Worm (Caenorhabditis elegans) whole organism, L4 larva: ENCODE measurements around the gene egl-43.
A peak's percentile ranks its signal among the peaks of the same experiment; 100 is the strongest.

Source experiments
- D1046.2 ChIP-seq: fragments of 200-800 bp; sonication (Bioruptor generic); IDR thresholded peaks from 2 replicates; pipeline ENCODE4 v1.3.6; 2022; ENCODE audit warnings: missing genetic modification characterization, missing compliant biosample characterization
- F10B5.3 ChIP-seq: sonication (generic microtip); optimal IDR thresholded peaks from 2 replicates; lab custom pipeline; 2016; ENCODE audit warnings: mild to moderate bottlenecking, missing genetic modification characterization, missing compliant biosample characterization
- F49E8.2 ChIP-seq: sonication (generic microtip); optimal IDR thresholded peaks from 2 replicates; lab custom pipeline; 2016; ENCODE audit warnings: missing compliant biosample characterization, mild to moderate bottlenecking, missing genetic modification characterization, borderline replicate concordance
- R02D3.7 ChIP-seq: fragments of 150-350 bp; sonication (generic microtip); optimal IDR thresholded peaks from 3 replicates; lab custom pipeline; 2014; ENCODE audit warnings: missing biosample characterization, missing genetic modification characterization
- T20F7.1 ChIP-seq: fragments of 200-800 bp; sonication (Bioruptor generic); optimal IDR thresholded peaks from 2 replicates; lab custom pipeline; 2018; ENCODE audit warnings: mild to moderate bottlenecking, missing genetic modification characterization, missing compliant biosample characterization
- T26A8.4 ChIP-seq: fragments of 200-800 bp; sonication (Bioruptor generic); IDR thresholded peaks from 2 replicates; pipeline ENCODE4 v1.3.6; 2022; ENCODE audit warnings: missing genetic modification characterization, missing compliant biosample characterization
- Y48G9A.11 ChIP-seq: fragments of 200-800 bp; sonication (Bioruptor generic); IDR thresholded peaks from 2 replicates; pipeline ENCODE4 v1.3.6; 2022; ENCODE audit warnings: missing genetic modification reagents, missing genetic modification characterization, missing compliant biosample characterization
- ZK337.2 ChIP-seq: fragments of 200-800 bp; sonication (Bioruptor generic); IDR thresholded peaks from 2 replicates; pipeline ENCODE4 v1.3.6; 2022; ENCODE audit warnings: missing genetic modification reagents, missing genetic modification characterization, missing compliant biosample characterization
- aha-1 ChIP-seq: fragments of 150-350 bp; peaks from one replicate; lab custom pipeline; 2014; ENCODE audit warnings: missing biosample characterization, missing genetic modification characterization
- aly-2 ChIP-seq: sonication (generic microtip); optimal IDR thresholded peaks from 2 replicates; lab custom pipeline; 2018; ENCODE audit warnings: missing biosample characterization, missing genetic modification characterization
- ama-1 ChIP-seq: fragments of 150-350 bp; optimal IDR thresholded peaks from 2 replicates; lab custom pipeline; 2014; ENCODE audit warnings: inconsistent platforms, mixed read lengths
- arid-1 ChIP-seq: fragments of 200-800 bp; sonication (Bioruptor generic); conservative IDR thresholded peaks from 2 replicates; pipeline ENCODE4 v1.3.6; 2022; ENCODE audit warnings: missing genetic modification reagents, missing genetic modification characterization, missing compliant biosample characterization
- ceh-44 ChIP-seq: fragments of 200-800 bp; sonication (Bioruptor generic); IDR thresholded peaks from 2 replicates; pipeline ENCODE4 v1.3.6; 2022; ENCODE audit warnings: missing genetic modification reagents, missing genetic modification characterization, missing compliant biosample characterization
- cey-2 ChIP-seq: sonication (generic microtip); optimal IDR thresholded peaks from 3 replicates; lab custom pipeline; 2017; ENCODE audit warnings: missing genetic modification characterization, mild to moderate bottlenecking, missing compliant biosample characterization, antibody characterized with exemption, borderline replicate concordance; ENCODE audit not compliant: insufficient read depth
- ctbp-1 ChIP-seq: fragments of 200-800 bp; sonication (Bioruptor generic); IDR thresholded peaks from 2 replicates; pipeline ENCODE4 v1.3.6; 2022; ENCODE audit warnings: missing genetic modification reagents, missing genetic modification characterization, missing compliant biosample characterization
- daf-12 ChIP-seq: fragments of 150-350 bp; optimal IDR thresholded peaks from 2 replicates; lab custom pipeline; 2014; ENCODE audit warnings: missing biosample characterization, missing genetic modification reagents, missing genetic modification characterization
- daf-16 ChIP-seq, 3 experiments: sonication (generic microtip); optimal IDR thresholded peaks; 2 replicates each; lab custom pipeline; 2016 to 2017; ENCODE audit warnings: missing genetic modification characterization in 3 of 3, missing genetic modification reagents in 3 of 3, mild to moderate bottlenecking in 2 of 3, missing compliant biosample characterization in 2 of 3, missing biosample characterization in 1 of 3, moderate library complexity in 1 of 3
- dmd-6 ChIP-seq: fragments of 200-800 bp; sonication (Bioruptor generic); IDR thresholded peaks from 2 replicates; pipeline ENCODE4 v1.3.6; 2022; ENCODE audit warnings: missing genetic modification reagents, missing genetic modification characterization, missing compliant biosample characterization
- dmd-8 ChIP-seq: fragments of 200-800 bp; sonication (Bioruptor generic); IDR thresholded peaks from 2 replicates; pipeline ENCODE4 v1.3.6; 2022; ENCODE audit warnings: missing genetic modification characterization, missing compliant biosample characterization
- duxl-1 ChIP-seq: sonication (generic microtip); optimal IDR thresholded peaks from 2 replicates; lab custom pipeline; 2016; ENCODE audit warnings: mild to moderate bottlenecking, missing genetic modification characterization, moderate library complexity, missing compliant biosample characterization; ENCODE audit not compliant: poor library complexity
- egl-43 ChIP-seq: fragments of 200-800 bp; sonication (Bioruptor generic); IDR thresholded peaks from 2 replicates; pipeline ENCODE4 v1.3.6; 2022; ENCODE audit warnings: missing genetic modification reagents, missing genetic modification characterization, missing compliant biosample characterization
- fkh-10 ChIP-seq: fragments of 150-350 bp; optimal IDR thresholded peaks from 2 replicates; lab custom pipeline; 2014; ENCODE audit warnings: missing biosample characterization, missing genetic modification reagents, missing genetic modification characterization
- hif-1 ChIP-seq, 2 experiments: sonication (generic microtip); optimal IDR thresholded peaks; 2 replicates each; lab custom pipeline; 2016 to 2017; ENCODE audit warnings: missing compliant biosample characterization in 2 of 2, missing genetic modification characterization in 2 of 2, missing genetic modification reagents in 2 of 2, missing genotype in 2 of 2, mild to moderate bottlenecking in 1 of 2
- hlh-11 ChIP-seq: fragments of 200-800 bp; sonication (Bioruptor generic); optimal IDR thresholded peaks from 2 replicates; lab custom pipeline; 2018; ENCODE audit warnings: mild to moderate bottlenecking, missing genetic modification characterization, missing compliant biosample characterization
- hmg-1.1 ChIP-seq: fragments of 200-800 bp; sonication (Bioruptor generic); IDR thresholded peaks from 2 replicates; pipeline ENCODE4 v1.3.6; 2022; ENCODE audit warnings: missing genetic modification reagents, missing genetic modification characterization, missing compliant biosample characterization
- lim-7 ChIP-seq: fragments of 200-800 bp; sonication (Bioruptor generic); IDR thresholded peaks from 2 replicates; pipeline ENCODE4 v1.3.6; 2022; ENCODE audit warnings: missing genetic modification characterization, missing compliant biosample characterization
- lin-15B ChIP-seq: fragments of 150-350 bp; sonication (generic microtip); optimal IDR thresholded peaks from 3 replicates; lab custom pipeline; 2014; ENCODE audit warnings: missing biosample characterization, missing genetic modification characterization
- lin-29 ChIP-seq: fragments of 200-800 bp; sonication (Bioruptor generic); IDR thresholded peaks from 2 replicates; pipeline ENCODE4 v1.3.6; 2022; ENCODE audit warnings: missing genetic modification reagents, missing genetic modification characterization, missing compliant biosample characterization
- lin-38 ChIP-seq: fragments of 200-800 bp; sonication (Bioruptor generic); IDR thresholded peaks from 2 replicates; pipeline ENCODE4 v1.3.6; 2022; ENCODE audit warnings: missing genetic modification reagents, missing genetic modification characterization, missing compliant biosample characterization
- lin-39 ChIP-seq: fragments of 150-350 bp; optimal IDR thresholded peaks from 2 replicates; lab custom pipeline; 2014; ENCODE audit warnings: missing biosample characterization, missing genetic modification reagents, missing genetic modification characterization
- madf-5 ChIP-seq, 2 experiments: fragments of 200-800 bp; sonication (Bioruptor generic); IDR thresholded peaks; 2 replicates each; pipeline ENCODE4 v1.3.6; 2022; ENCODE audit warnings: missing compliant biosample characterization in 2 of 2, missing genetic modification characterization in 2 of 2
- mdt-29 ChIP-seq: fragments of 200-800 bp; sonication (Bioruptor generic); IDR thresholded peaks from 2 replicates; pipeline ENCODE4 v1.3.6; 2022; ENCODE audit warnings: missing genetic modification reagents, missing genetic modification characterization, missing compliant biosample characterization
- mep-1 ChIP-seq: fragments of 150-350 bp; sonication (generic microtip); optimal IDR thresholded peaks from 3 replicates; lab custom pipeline; 2014; ENCODE audit warnings: missing biosample characterization, missing genetic modification characterization
- mes-2 ChIP-seq: sonication (generic microtip); optimal IDR thresholded peaks from 2 replicates; lab custom pipeline; 2016; ENCODE audit warnings: missing genotype, mild to moderate bottlenecking, missing genetic modification characterization, missing compliant biosample characterization; ENCODE audit not compliant: poor library complexity, severe bottlenecking
- nhr-111 ChIP-seq: fragments of 200-800 bp; sonication (Bioruptor generic); optimal IDR thresholded peaks from 2 replicates; lab custom pipeline; 2018; ENCODE audit warnings: mild to moderate bottlenecking, missing genetic modification characterization, missing compliant biosample characterization
- nhr-28 ChIP-seq: fragments of 150-350 bp; optimal IDR thresholded peaks from 2 replicates; lab custom pipeline; 2014; ENCODE audit warnings: missing biosample characterization, missing genetic modification characterization
- nhr-42 ChIP-seq: fragments of 200-800 bp; sonication (Bioruptor generic); IDR thresholded peaks from 2 replicates; pipeline ENCODE4 v1.3.6; 2022; ENCODE audit warnings: missing genetic modification characterization, missing compliant biosample characterization
- pha-4 ChIP-seq, 2 experiments: fragments of 150-350 bp in 1 of 2; fragments of 200-800 bp in 1 of 2; sonication (Bioruptor generic) in 1 of 2; IDR thresholded peaks in 1 of 2; optimal IDR thresholded peaks in 1 of 2; 2 replicates each; pipeline versions ENCODE4 v1.3.6 to Lab custom; 2014 to 2022; ENCODE audit warnings: missing genetic modification characterization in 2 of 2, missing genetic modification reagents in 2 of 2, missing biosample characterization in 1 of 2, missing compliant biosample characterization in 1 of 2
- php-3 ChIP-seq: fragments of 200-800 bp; sonication (Bioruptor generic); IDR thresholded peaks from 2 replicates; pipeline ENCODE4 v1.3.6; 2022; ENCODE audit warnings: missing genetic modification reagents, missing genetic modification characterization, missing compliant biosample characterization
- sdz-12 ChIP-seq: fragments of 200-800 bp; sonication (Bioruptor generic); optimal IDR thresholded peaks from 2 replicates; lab custom pipeline; 2018; ENCODE audit warnings: mild to moderate bottlenecking, missing genetic modification characterization, missing compliant biosample characterization
- snpc-1.2 ChIP-seq: fragments of 200-800 bp; sonication (Bioruptor generic); IDR thresholded peaks from 2 replicates; pipeline ENCODE4 v1.3.6; 2022; ENCODE audit warnings: missing genetic modification reagents, missing genetic modification characterization, missing compliant biosample characterization
- tag-97 ChIP-seq: fragments of 200-800 bp; sonication (Bioruptor generic); IDR thresholded peaks from 2 replicates; pipeline ENCODE4 v1.3.6; 2022; ENCODE audit warnings: missing genetic modification characterization, missing compliant biosample characterization
- unc-39 ChIP-seq: sonication (generic microtip); optimal IDR thresholded peaks from 2 replicates; lab custom pipeline; 2017; ENCODE audit warnings: missing biosample characterization, missing genetic modification characterization
- unc-62 ChIP-seq, 3 experiments: fragments of 150-350 bp in 1 of 3; sonication (generic microtip); optimal IDR thresholded peaks in 2 of 3; peaks in 1 of 3; 1 replicate in 1 of 3; 2 replicates in 2 of 3; lab custom pipeline; 2014 to 2017; ENCODE audit warnings: missing biosample characterization in 3 of 3, missing genetic modification characterization in 3 of 3, missing genetic modification reagents in 3 of 3, missing genotype in 1 of 3

egl-43 gene

ce11 chrII:9934570-9934969 lies 20.4 kb upstream of the egl-43 start:
- TF ChIP-seq mdt-29, result peak; percentile 6; the same call in 1 of the 2 replicates
- no peak for TF ChIP-seq T20F7.1 (GFP tag; lab: Kevin White, UChicago)
- TF ChIP-seq snpc-1.2 (GFP tag; lab: Robert Waterston, UW), result peak; percentile 21; the same call in 1 of the 2 replicates
- TF ChIP-seq Y48G9A.11 (GFP tag; lab: Robert Waterston, UW), result 0 out of 2 replicates have a peak, but pooled peaks have one; percentile 38
- peak; percentile 48 for TF ChIP-seq mes-2 (tag; lab: Kevin White, UChicago)
- peak; percentile 58 for TF ChIP-seq nhr-111 (GFP tag; lab: Kevin White, UChicago)
- no peak for TF ChIP-seq daf-16 (GFP tag; optimal IDR thresholded peaks at IDR 0.05; lab: Kevin White, UChicago)
- peak; percentile 14 for TF ChIP-seq daf-16 (tag; optimal IDR thresholded peaks at IDR 0.05; lab: Kevin White, UChicago)
- TF ChIP-seq D1046.2 (GFP tag; lab: Robert Waterston, UW), result 0 out of 2 replicates have a peak, but pooled peaks have one; percentile 25
- 0 out of 2 replicates have a peak, but pooled peaks have one; percentile 15 for TF ChIP-seq ZK337.2
- TF ChIP-seq pha-4 (GFP tag; IDR thresholded peaks at IDR 0.05; lab: Robert Waterston, UW), result no peak
- TF ChIP-seq pha-4 (tag; optimal IDR thresholded peaks at IDR 0.05; lab: Kevin White, UChicago), result no peak
- 0 out of 2 replicates have a peak, but pooled peaks have one; percentile 24 for TF ChIP-seq ctbp-1 (GFP tag; lab: Robert Waterston, UW)
- peak; percentile 12 for TF ChIP-seq aha-1 (tag; lab: Kevin White, UChicago)
- TF ChIP-seq egl-43 (GFP tag; lab: Robert Waterston, UW), result peak; percentile 58; the same call in 1 of the 2 replicates
- no peak for TF ChIP-seq dmd-8 (GFP tag; lab: Robert Waterston, UW)
- no peak for TF ChIP-seq nhr-42 (GFP tag; lab: Robert Waterston, UW)
- TF ChIP-seq arid-1 (GFP tag; lab: Robert Waterston, UW), result 0 out of 2 replicates have a peak, but pooled peaks have one; percentile 32
- TF ChIP-seq lim-7 (GFP tag; lab: Robert Waterston, UW), result 0 out of 2 replicates have a peak, but pooled peaks have one; percentile 61
- 0 out of 4 replicates have a peak, but pooled peaks of 1 of the 2 experiments have one; percentile 36 for TF ChIP-seq madf-5 (GFP tag; IDR thresholded peaks at IDR 0.05; lab: Robert Waterston, UW)
- TF ChIP-seq dmd-6 (GFP tag; lab: Robert Waterston, UW), result no peak
- peak; percentile 8 for TF ChIP-seq duxl-1 (tag; lab: Kevin White, UChicago)
- TF ChIP-seq sdz-12 (GFP tag; lab: Kevin White, UChicago), result peak; percentile 65
- TF ChIP-seq ama-1 (lab: Kevin White, UChicago), result peak; percentile 39
- TF ChIP-seq lin-29 (GFP tag; lab: Robert Waterston, UW), result 0 out of 2 replicates have a peak, but pooled peaks have one; percentile 38
- 0 out of 2 replicates have a peak, but pooled peaks have one; percentile 32 for TF ChIP-seq php-3 (GFP tag; lab: Robert Waterston, UW)

ce11 chrII:9935044-9935599 lies 19.9 kb upstream of the egl-43 start:
- TF ChIP-seq F49E8.2 (tag; lab: Kevin White, UChicago) (no peak), mep-1 (tag; lab: Kevin White, UChicago) (peak; percentile 43), unc-39 (tag; lab: Kevin White, UChicago) (no peak), cey-2 (tag; lab: Kevin White, UChicago) (no peak), hmg-1.1 (GFP tag; lab: Robert Waterston, UW) (no peak), nhr-42 (GFP tag; lab: Robert Waterston, UW) (no peak), daf-12 (tag; lab: Kevin White, UChicago) (no peak), fkh-10 (GFP tag; lab: Kevin White, UChicago) (no peak), ceh-44 (GFP tag; lab: Robert Waterston, UW) (no peak), tag-97 (GFP tag; lab: Robert Waterston, UW) (no peak), D1046.2 (GFP tag; lab: Robert Waterston, UW) (no peak), aha-1 (tag; lab: Kevin White, UChicago) (no peak), R02D3.7 (tag; lab: Kevin White, UChicago) (no peak), daf-16 (GFP tag; optimal IDR thresholded peaks at IDR 0.05; lab: Kevin White, UChicago) (no peak), daf-16 (tag; optimal IDR thresholded peaks at IDR 0.05; lab: Kevin White, UChicago) (peak; percentile 56), F10B5.3 (tag; lab: Kevin White, UChicago) (no peak), lim-7 (GFP tag; lab: Robert Waterston, UW) (no peak), mdt-29 (no peak), nhr-28 (tag; lab: Kevin White, UChicago) (peak; percentile 1), lin-39 (tag; lab: Kevin White, UChicago) (no peak), unc-62 (GFP tag; optimal IDR thresholded peaks at IDR 0.05 in 1 of 2; lab: Kevin White, UChicago) (no peak), unc-62 (tag; optimal IDR thresholded peaks at IDR 0.05; lab: Kevin White, UChicago) (no peak), T26A8.4 (GFP tag; lab: Robert Waterston, UW) (no peak), snpc-1.2 (GFP tag; lab: Robert Waterston, UW) (no peak), lin-15B (tag; lab: Kevin White, UChicago) (no peak), lin-38 (GFP tag; lab: Robert Waterston, UW) (no peak), dmd-6 (GFP tag; lab: Robert Waterston, UW) (peak; percentile 64), hif-1 (tag; optimal IDR thresholded peaks at IDR 0.05; lab: Kevin White, UChicago) (no peak), aly-2 (tag; lab: Kevin White, UChicago) (no peak), hlh-11 (peak; percentile 32)
